Fruit fly (Drosophila melanogaster) Kc167 (cell line): Measurements from ENCODE around the gene CG42523.

Source experiments
- Myc ChIP-seq: fragments of >200 bp; optimal IDR thresholded peaks from 2 replicates; lab custom pipeline; 2017; ENCODE audit warnings: missing external identifiers
- Sin3A ChIP-seq: fragments of >200 bp; optimal IDR thresholded peaks from 2 replicates; lab custom pipeline; 2018; ENCODE audit warnings: missing external identifiers
- h ChIP-seq: fragments of >200 bp; optimal IDR thresholded peaks from 3 replicates; lab custom pipeline; 2018; ENCODE audit warnings: missing external identifiers
- insv ChIP-seq: fragments of >200 bp; optimal IDR thresholded peaks from 3 replicates; lab custom pipeline; 2018; ENCODE audit warnings: missing external identifiers

DNA sequence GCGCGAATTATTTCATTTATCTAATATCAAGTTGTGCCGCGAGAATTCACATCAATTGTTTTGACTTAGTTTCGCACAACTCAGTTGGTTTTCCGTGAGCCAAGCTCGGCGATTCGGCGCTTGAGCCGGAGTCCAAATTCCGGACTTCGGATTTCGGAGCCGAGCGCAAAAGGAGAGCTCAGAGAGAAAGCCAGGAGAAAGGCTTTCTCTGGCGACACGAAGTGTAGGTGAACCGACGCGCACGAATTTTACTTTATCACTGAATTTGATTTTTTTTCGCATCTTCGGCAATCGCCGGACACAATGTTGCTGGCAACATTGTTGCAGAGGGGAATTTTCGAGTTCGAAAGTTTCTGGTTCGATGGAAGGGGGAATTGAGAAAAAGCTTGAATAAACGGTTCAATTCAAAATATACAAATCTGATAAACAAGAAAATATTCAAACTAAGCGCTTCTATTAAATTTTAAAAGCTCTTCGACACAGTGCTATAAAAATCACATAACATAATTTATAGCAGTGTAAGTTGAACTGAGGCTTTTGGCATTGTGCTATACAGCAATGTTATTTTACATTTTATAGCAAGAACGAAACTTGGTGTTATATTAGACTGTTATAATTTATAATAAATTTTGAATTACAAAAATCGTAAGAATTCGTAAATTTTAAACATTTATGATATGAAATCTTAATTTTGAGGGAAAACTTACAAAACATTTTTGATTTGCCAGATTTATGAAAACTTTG lies 31.3 kb downstream of the CG42523 start, which contains the start of gene fipi:
- TF ChIP-seq Sin3A (lab: Kevin White, UChicago) (no peak), Myc (lab: Kevin White, UChicago) (no peak), insv (lab: Kevin White, UChicago) (no peak), h (no peak)
